Fruit fly (Drosophila melanogaster): ENCODE measurements around the gene crp.
A peak's percentile ranks its signal among the peaks of the same experiment; 100 is the strongest.

The crp gene

DNA sequence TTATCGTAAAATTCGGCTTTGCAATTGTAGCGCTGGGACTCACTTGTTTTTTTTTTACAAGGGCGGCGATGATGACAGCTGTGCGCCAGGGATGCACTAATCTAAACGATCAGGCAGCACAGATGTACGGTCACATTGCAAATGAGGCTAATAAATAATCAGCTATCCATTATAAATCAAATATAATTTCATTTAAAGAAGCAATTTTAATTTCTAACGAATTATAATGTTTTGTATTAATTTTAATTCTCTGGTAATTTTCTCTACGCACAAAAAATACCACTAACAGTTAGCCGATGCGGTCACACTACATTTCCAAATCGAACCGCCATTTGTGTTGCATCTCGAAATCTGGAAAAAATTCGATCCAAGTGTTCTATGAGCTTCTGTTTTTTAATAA lies 23.1 kb upstream of the crp start, which contains the start of the genes cni and fzy (continued):
- TF ChIP-seq mirr (GFP tag; optimal IDR thresholded peaks at IDR 0.05): no peak
- TF ChIP-seq twi (tag; optimal IDR thresholded peaks at IDR 0.05): peak; percentile 12
- TF ChIP-seq danr (GFP tag; IDR thresholded peaks at IDR 0.05): no peak
- peak; percentile 49 for TF ChIP-seq CoRest (tag; optimal IDR thresholded peaks at IDR 0.05)

DNA sequence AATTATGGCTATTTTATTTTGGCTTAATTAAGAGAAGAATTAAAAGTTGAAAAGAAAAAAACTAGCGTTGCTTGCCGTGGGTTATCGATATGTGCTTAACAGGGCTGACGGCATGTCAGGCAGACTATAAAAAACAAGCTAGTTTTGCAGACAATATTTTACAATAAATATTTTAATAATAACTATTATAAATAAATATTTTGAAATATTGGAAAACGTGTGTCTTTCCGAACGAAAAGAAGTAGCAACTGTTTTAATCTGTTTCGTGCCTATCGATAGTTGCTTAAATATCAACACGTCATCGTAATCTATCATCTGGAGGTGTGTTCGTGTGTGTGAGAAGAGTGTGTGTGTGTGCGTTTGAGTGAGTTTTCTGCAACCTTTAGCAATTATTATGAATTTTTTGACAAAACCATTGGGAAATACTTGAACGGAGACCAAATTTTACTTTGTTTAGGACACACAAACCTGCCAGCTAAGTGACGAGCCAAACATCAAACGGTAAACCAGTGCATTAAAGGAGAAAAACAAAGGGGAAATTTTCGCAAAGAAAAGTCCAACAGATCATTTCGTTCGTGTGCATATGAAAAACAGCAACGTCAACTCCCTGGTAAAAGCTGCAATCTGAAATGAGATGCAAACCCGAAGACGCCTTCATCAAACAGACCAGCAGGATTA lies 19.6 kb upstream of the crp start, which contains the start of the genes CG5861 and Syx5:
TSS of gene CG5861 (minus strand) at position 273 of the 678 bp plus-strand sequence.
TSS of gene Syx5 (plus strand) at position 321 of the 678 bp plus-strand sequence.
- TF ChIP-seq Sry-δ (GFP tag; optimal IDR thresholded peaks at IDR 0.05): peak; percentile 58
- no peak for TF ChIP-seq oc (tag; optimal IDR thresholded peaks at IDR 0.05)
- no peak for TF ChIP-seq CG1832 (GFP tag; optimal IDR thresholded peaks at IDR 0.05)
- no peak for TF ChIP-seq Poxn (GFP tag; IDR thresholded peaks at IDR 0.05)
- TF ChIP-seq sc (optimal IDR thresholded peaks at IDR 0.05): no peak
- TF ChIP-seq sc (GFP tag; optimal IDR thresholded peaks at IDR 0.05): no peak
- TF ChIP-seq Bdp1 (GFP tag; optimal IDR thresholded peaks at IDR 0.05): no peak
- no peak for TF ChIP-seq Hmx (GFP tag; optimal IDR thresholded peaks at IDR 0.05)
- no peak for TF ChIP-seq CG11696 (GFP tag; IDR thresholded peaks at IDR 0.05)
- peak; percentile 67; the same call in 1 of the 3 replicates for TF ChIP-seq zfh1 (GFP tag; IDR thresholded peaks at IDR 0.05)
- TF ChIP-seq vfl (GFP tag; optimal IDR thresholded peaks at IDR 0.05): no peak
- no peak for TF ChIP-seq Hand (GFP tag; optimal IDR thresholded peaks at IDR 0.05)
- TF ChIP-seq bab2 (GFP tag; optimal IDR thresholded peaks at IDR 0.05): no peak
- peak; percentile 95 for TF ChIP-seq Ets65A (GFP tag)
- TF ChIP-seq CG12104 (GFP tag; optimal IDR thresholded peaks at IDR 0.05): no peak
- no peak for TF ChIP-seq HLH54F (GFP tag; optimal IDR thresholded peaks at IDR 0.05)
- TF ChIP-seq GATAe (GFP tag; conservative IDR thresholded peaks at IDR 0.05): 0 out of 2 replicates have a peak, but pooled peaks have one; percentile 30
- peak; percentile 25 for TF ChIP-seq CTCF (GFP tag; optimal IDR thresholded peaks at IDR 0.05)
- no peak for TF ChIP-seq CG10431 (GFP tag; optimal IDR thresholded peaks at IDR 0.05)
- no peak for TF ChIP-seq CG12236 (GFP tag; optimal IDR thresholded peaks at IDR 0.05)
- no peak for TF ChIP-seq CG6854 (GFP tag; optimal IDR thresholded peaks at IDR 0.05)
- no peak for TF ChIP-seq pb (GFP tag; optimal IDR thresholded peaks at IDR 0.05)
- TF ChIP-seq CG16815 (GFP tag; optimal IDR thresholded peaks at IDR 0.05): no peak
- TF ChIP-seq mam (GFP tag; optimal IDR thresholded peaks at IDR 0.05): no peak
- no peak for TF ChIP-seq CG12769 (tag; optimal IDR thresholded peaks at IDR 0.05)
- no peak for TF ChIP-seq bowl (GFP tag; IDR thresholded peaks at IDR 0.05)
- TF ChIP-seq Neu2 (GFP tag; optimal IDR thresholded peaks at IDR 0.05; ENCODE audit: borderline replicate concordance): no peak
- peak; percentile 57 for TF ChIP-seq CG18011 (GFP tag; optimal IDR thresholded peaks at IDR 0.05)
- TF ChIP-seq CG18764 (GFP tag; optimal IDR thresholded peaks at IDR 0.05): peak; percentile 29
- peak; percentile 53 for TF ChIP-seq az2 (GFP tag; optimal IDR thresholded peaks at IDR 0.05)
- TF ChIP-seq NC2β (GFP tag; optimal IDR thresholded peaks at IDR 0.05): no peak
- no peak for TF ChIP-seq CG4282 (GFP tag; optimal IDR thresholded peaks at IDR 0.05)
- no peak for TF ChIP-seq CG8359 (GFP tag; optimal IDR thresholded peaks at IDR 0.05; ENCODE audit: borderline replicate concordance)
- no peak for TF ChIP-seq Rx (GFP tag; IDR thresholded peaks at IDR 0.05)
- TF ChIP-seq Lpt (GFP tag; optimal IDR thresholded peaks at IDR 0.05): no peak
- TF ChIP-seq jigr1 (GFP tag; IDR thresholded peaks at IDR 0.05): no peak
- 0 out of 2 replicates have a peak, but pooled peaks have one; percentile 59 for TF ChIP-seq CG6272 (GFP tag; IDR thresholded peaks at IDR 0.05)
- peak; percentile 93 for TF ChIP-seq vnd (GFP tag; IDR thresholded peaks at IDR 0.05; ENCODE audit: partially characterized antibody)
- TF ChIP-seq CG3163 (GFP tag; optimal IDR thresholded peaks at IDR 0.05): no peak
- TF ChIP-seq ro (GFP tag; IDR thresholded peaks at IDR 0.05): no peak
- TF ChIP-seq CHES-1-like (GFP tag; optimal IDR thresholded peaks at IDR 0.05): no peak
- no peak for TF ChIP-seq CG16863 (GFP tag; optimal IDR thresholded peaks at IDR 0.05)
- peak; percentile 38 for TF ChIP-seq CG12299 (tag; optimal IDR thresholded peaks at IDR 0.05)
- no peak; the same call in none of the 2 replicates for TF ChIP-seq CG31441 (GFP tag; IDR thresholded peaks at IDR 0.05)
- TF ChIP-seq Nf-YC (tag; optimal IDR thresholded peaks at IDR 0.05): peak; percentile 75
- TF ChIP-seq YL-1 (GFP tag; optimal IDR thresholded peaks at IDR 0.05): peak; percentile 95

Measured in whole organism, embryonic.